Fruit fly (Drosophila melanogaster) whole organism, prepupa: Measurements from ENCODE around the gene Srrm1.

Source experiments
- CG3032 ChIP-seq: fragments of 200-800 bp; optimal IDR thresholded peaks from 2 replicates; lab custom pipeline; 2019; ENCODE audit warnings: missing biosample characterization, mild to moderate bottlenecking, missing genetic modification characterization, moderate library complexity
- Lpt ChIP-seq: fragments of 200-800 bp; sonication (Bioruptor generic); optimal IDR thresholded peaks from 3 replicates; lab custom pipeline; 2016; ENCODE audit warnings: missing biosample characterization, missing genetic modification characterization
- fd85E ChIP-seq: fragments of 200-800 bp; sonication (Bioruptor generic); optimal IDR thresholded peaks from 3 replicates; lab custom pipeline; 2016; ENCODE audit warnings: missing biosample characterization, missing genetic modification characterization

dm6 chr3L:13089869-13090268, 53.2 kb downstream of the Srrm1 start, which contains the start of gene CG11251:
- no peak for TF ChIP-seq fd85E (GFP tag; lab: Kevin White, UChicago)
- no peak for TF ChIP-seq CG3032
- no peak for TF ChIP-seq Lpt (GFP tag; lab: Kevin White, UChicago)
